Fruit fly (Drosophila melanogaster) whole organism: ENCODE measurements around the gene CG6688.

Source experiments
- CG8478 ChIP-seq: fragments of >200 bp; optimal IDR thresholded peaks from 2 replicates; lab custom pipeline; 2018; ENCODE audit warnings: inconsistent platforms
- Dll ChIP-seq: fragments of >200 bp; optimal IDR thresholded peaks from 2 replicates; lab custom pipeline; 2017
- pan ChIP-seq: fragments of >200 bp; optimal IDR thresholded peaks from 2 replicates; lab custom pipeline; 2017

- no peak for TF ChIP-seq Dll (lab: Kevin White, UChicago)
- TF ChIP-seq CG8478: no peak
- no peak for TF ChIP-seq pan
Observed at dm6 chr3R:23013482-23013881, 1.3 kb downstream of the CG6688 start.
